Worm (Caenorhabditis elegans) whole organism, L1 larva: ENCODE measurements around the gene tpp-2.

Experiments
- C04F5.9 ChIP-seq: sonication (generic microtip); optimal IDR thresholded peaks from 2 replicates; lab custom pipeline; 2016; ENCODE audit warnings: missing genetic modification characterization, missing compliant biosample characterization
- C16A3.4 ChIP-seq: fragments of 150-350 bp; optimal IDR thresholded peaks from 2 replicates; lab custom pipeline; 2014; ENCODE audit warnings: missing biosample characterization, missing genetic modification characterization
- C34B4.2 ChIP-seq: sonication (generic microtip); optimal IDR thresholded peaks from 2 replicates; lab custom pipeline; 2017; ENCODE audit warnings: mild to moderate bottlenecking, missing genetic modification characterization, missing compliant biosample characterization
- Y116A8C.19 ChIP-seq: sonication (generic microtip); optimal IDR thresholded peaks from 2 replicates; lab custom pipeline; 2016; ENCODE audit warnings: missing compliant biosample characterization, missing genetic modification characterization, borderline replicate concordance
- alr-1 ChIP-seq: fragments of 200-800 bp; sonication (Bioruptor generic); optimal IDR thresholded peaks from 2 replicates; lab custom pipeline; 2018; ENCODE audit warnings: borderline replicate concordance, mild to moderate bottlenecking, missing genetic modification characterization, missing compliant biosample characterization
- aly-2 ChIP-seq: fragments of 150-350 bp; optimal IDR thresholded peaks from 2 replicates; lab custom pipeline; 2014; ENCODE audit warnings: missing biosample characterization, missing genetic modification characterization
- ceh-8 ChIP-seq: fragments of 200-800 bp; sonication (Bioruptor generic); optimal IDR thresholded peaks from 2 replicates; lab custom pipeline; 2018; ENCODE audit warnings: mild to moderate bottlenecking, missing genetic modification characterization, moderate library complexity, missing compliant biosample characterization
- ceh-82 ChIP-seq, 3 experiments: fragments of 150-350 bp in 1 of 3; sonication (generic microtip) in 2 of 3; optimal IDR thresholded peaks; 2 replicates each; lab custom pipeline; 2014 to 2017; ENCODE audit warnings: missing biosample characterization in 3 of 3, missing genetic modification characterization in 3 of 3
- ces-1 ChIP-seq: fragments of 150-350 bp; optimal IDR thresholded peaks from 2 replicates; lab custom pipeline; 2014; ENCODE audit warnings: missing biosample characterization, missing genetic modification reagents, missing genetic modification characterization
- dsc-1 ChIP-seq: sonication (generic microtip); optimal IDR thresholded peaks from 2 replicates; lab custom pipeline; 2016; ENCODE audit warnings: mild to moderate bottlenecking, missing genetic modification characterization, missing compliant biosample characterization
- efl-3 ChIP-seq: fragments of 200-800 bp; sonication (Bioruptor generic); optimal IDR thresholded peaks from 2 replicates; lab custom pipeline; 2018; ENCODE audit warnings: mild to moderate bottlenecking, missing genetic modification characterization, missing compliant biosample characterization
- egl-13 ChIP-seq: sonication (generic microtip); optimal IDR thresholded peaks from 2 replicates; lab custom pipeline; 2016; ENCODE audit warnings: missing genotype, missing genetic modification reagents, missing genetic modification characterization, missing compliant biosample characterization
- elt-3 ChIP-seq, 6 experiments: fragments of 150-350 bp in 1 of 6; sonication (generic microtip); optimal IDR thresholded peaks; 2 replicates each; lab custom pipeline; 2017 to 2018; ENCODE audit warnings: missing biosample characterization in 6 of 6, missing genetic modification characterization in 6 of 6, inconsistent platforms in 1 of 6
- ets-5 ChIP-seq: fragments of 200-800 bp; sonication (Bioruptor generic); IDR thresholded peaks from 2 replicates; pipeline ENCODE4 v1.3.6; 2022; ENCODE audit warnings: missing genetic modification characterization, missing compliant biosample characterization
- fkh-4 ChIP-seq: sonication (generic microtip); optimal IDR thresholded peaks from 2 replicates; lab custom pipeline; 2016; ENCODE audit warnings: missing compliant biosample characterization, missing genetic modification characterization, borderline replicate concordance
- fkh-8 ChIP-seq: sonication (generic microtip); optimal IDR thresholded peaks from 2 replicates; lab custom pipeline; 2016; ENCODE audit warnings: mild to moderate bottlenecking, missing genetic modification characterization, missing compliant biosample characterization
- hlh-17 ChIP-seq: fragments of 200-800 bp; sonication (Bioruptor generic); optimal IDR thresholded peaks from 2 replicates; lab custom pipeline; 2018; ENCODE audit warnings: missing genetic modification characterization, mild to moderate bottlenecking, missing compliant biosample characterization, moderate library complexity, borderline replicate concordance
- hpl-2 ChIP-seq: fragments of 150-350 bp; optimal IDR thresholded peaks from 2 replicates; lab custom pipeline; 2014; ENCODE audit warnings: missing biosample characterization, missing genetic modification reagents, missing genetic modification characterization
- irx-1 ChIP-seq: sonication (generic microtip); optimal IDR thresholded peaks from 2 replicates; lab custom pipeline; 2016; ENCODE audit warnings: missing genetic modification characterization, missing compliant biosample characterization
- isw-1 ChIP-seq: fragments of 200-800 bp; sonication (Bioruptor generic); IDR thresholded peaks from 2 replicates; pipeline ENCODE4 v1.3.6; 2022; ENCODE audit warnings: missing genetic modification characterization, missing compliant biosample characterization
- jun-1 ChIP-seq: fragments of 150-350 bp; optimal IDR thresholded peaks from 2 replicates; lab custom pipeline; 2014; ENCODE audit warnings: missing biosample characterization, missing genetic modification reagents, missing genetic modification characterization
- lin-13 ChIP-seq: fragments of 150-350 bp; optimal IDR thresholded peaks from 2 replicates; lab custom pipeline; 2014; ENCODE audit warnings: missing biosample characterization, missing genetic modification reagents, missing genetic modification characterization
- lin-15B ChIP-seq: fragments of 150-350 bp; sonication (generic microtip); optimal IDR thresholded peaks from 3 replicates; lab custom pipeline; 2014; ENCODE audit warnings: missing biosample characterization, missing genetic modification characterization
- lin-39 ChIP-seq: fragments of 150-350 bp; optimal IDR thresholded peaks from 2 replicates; lab custom pipeline; 2014; ENCODE audit warnings: missing biosample characterization, missing genetic modification reagents, missing genetic modification characterization
- lir-3 ChIP-seq: sonication (generic microtip); optimal IDR thresholded peaks from 2 replicates; lab custom pipeline; 2016; ENCODE audit warnings: mild to moderate bottlenecking, missing genetic modification characterization, moderate library complexity, missing compliant biosample characterization; ENCODE audit not compliant: poor library complexity
- mab-9 ChIP-seq: fragments of 200-800 bp; sonication (Bioruptor generic); IDR thresholded peaks from 2 replicates; pipeline ENCODE4 v1.3.6; 2022; ENCODE audit warnings: missing genetic modification reagents, missing genetic modification characterization, missing compliant biosample characterization
- mef-2 ChIP-seq: fragments of 150-350 bp; optimal IDR thresholded peaks from 2 replicates; lab custom pipeline; 2014; ENCODE audit warnings: missing biosample characterization, missing genetic modification characterization
- mep-1 ChIP-seq: fragments of 150-350 bp; optimal IDR thresholded peaks from 2 replicates; lab custom pipeline; 2014; ENCODE audit warnings: missing biosample characterization, missing genetic modification characterization
- nhr-12 ChIP-seq: sonication (generic microtip); optimal IDR thresholded peaks from 2 replicates; lab custom pipeline; 2017; ENCODE audit warnings: missing biosample characterization, missing genetic modification characterization
- nhr-19 ChIP-seq: fragments of 200-800 bp; sonication (Bioruptor generic); conservative IDR thresholded peaks from 2 replicates; pipeline ENCODE4 v1.3.6; 2022; ENCODE audit warnings: missing genetic modification characterization, missing compliant biosample characterization
- nhr-20 ChIP-seq: sonication (generic microtip); optimal IDR thresholded peaks from 2 replicates; lab custom pipeline; 2016; ENCODE audit warnings: mild to moderate bottlenecking, missing genetic modification characterization, missing compliant biosample characterization
- nhr-28 ChIP-seq: fragments of 150-350 bp; optimal IDR thresholded peaks from 2 replicates; lab custom pipeline; 2014; ENCODE audit warnings: missing biosample characterization, missing genetic modification characterization
- nhr-47 ChIP-seq: sonication (generic microtip); optimal IDR thresholded peaks from 2 replicates; lab custom pipeline; 2016; ENCODE audit warnings: mild to moderate bottlenecking, missing genetic modification characterization, moderate library complexity, missing compliant biosample characterization
- nhr-71 ChIP-seq: sonication (generic microtip); optimal IDR thresholded peaks from 2 replicates; lab custom pipeline; 2016; ENCODE audit warnings: mild to moderate bottlenecking, missing genetic modification characterization, moderate library complexity, missing compliant biosample characterization
- nhr-76 ChIP-seq: sonication (generic microtip); optimal IDR thresholded peaks from 2 replicates; lab custom pipeline; 2017; ENCODE audit warnings: missing biosample characterization, missing genetic modification characterization
- nhr-84 ChIP-seq: sonication (generic microtip); optimal IDR thresholded peaks from 2 replicates; lab custom pipeline; 2017; ENCODE audit warnings: missing biosample characterization, missing genetic modification characterization
- pax-3 ChIP-seq: fragments of 200-800 bp; sonication (Bioruptor generic); optimal IDR thresholded peaks from 2 replicates; lab custom pipeline; 2018; ENCODE audit warnings: mild to moderate bottlenecking, missing genetic modification characterization, moderate library complexity, missing compliant biosample characterization
- pqm-1 ChIP-seq: sonication (generic microtip); optimal IDR thresholded peaks from 3 replicates; lab custom pipeline; 2017; ENCODE audit warnings: missing biosample characterization, missing genetic modification characterization
- rnt-1 ChIP-seq: sonication (generic microtip); optimal IDR thresholded peaks from 2 replicates; lab custom pipeline; 2016; ENCODE audit warnings: mild to moderate bottlenecking, missing genetic modification characterization, moderate library complexity, missing compliant biosample characterization
- skn-1 ChIP-seq: fragments of 150-350 bp; optimal IDR thresholded peaks from 2 replicates; lab custom pipeline; 2014; ENCODE audit warnings: missing biosample characterization, missing genetic modification characterization
- snpc-4 ChIP-seq: fragments of 150-350 bp; optimal IDR thresholded peaks from 2 replicates; lab custom pipeline; 2014; ENCODE audit warnings: missing biosample characterization, missing genetic modification characterization
- snu-23 ChIP-seq: sonication (generic microtip); optimal IDR thresholded peaks from 2 replicates; lab custom pipeline; 2016; ENCODE audit warnings: missing genetic modification characterization, missing compliant biosample characterization
- sox-4 ChIP-seq: sonication (generic microtip); optimal IDR thresholded peaks from 2 replicates; lab custom pipeline; 2016; ENCODE audit warnings: missing genetic modification characterization, missing compliant biosample characterization
- sptf-1 ChIP-seq: fragments of 150-350 bp; optimal IDR thresholded peaks from 2 replicates; lab custom pipeline; 2014; ENCODE audit warnings: missing biosample characterization, missing genetic modification characterization
- tbx-2 ChIP-seq: sonication (generic microtip); optimal IDR thresholded peaks from 2 replicates; lab custom pipeline; 2016; ENCODE audit warnings: missing genetic modification characterization, missing compliant biosample characterization
- tlp-1 ChIP-seq: fragments of 150-350 bp; optimal IDR thresholded peaks from 2 replicates; lab custom pipeline; 2014; ENCODE audit warnings: missing biosample characterization, missing genetic modification characterization
- unc-30 ChIP-seq: sonication (generic microtip); optimal IDR thresholded peaks from 2 replicates; lab custom pipeline; 2017; ENCODE audit warnings: missing biosample characterization, missing genetic modification characterization
- unc-62 ChIP-seq: fragments of 150-350 bp; optimal IDR thresholded peaks from 2 replicates; lab custom pipeline; 2014; ENCODE audit warnings: missing biosample characterization, missing genetic modification reagents, missing genetic modification characterization
- unc-86 ChIP-seq: sonication (generic microtip); optimal IDR thresholded peaks from 2 replicates; lab custom pipeline; 2016; ENCODE audit warnings: missing genetic modification characterization, missing compliant biosample characterization
- vab-15 ChIP-seq: sonication (generic microtip); optimal IDR thresholded peaks from 2 replicates; lab custom pipeline; 2017; ENCODE audit warnings: missing genotype, mild to moderate bottlenecking, missing genetic modification characterization, missing compliant biosample characterization
- zag-1 ChIP-seq: fragments of 150-350 bp; optimal IDR thresholded peaks from 2 replicates; lab custom pipeline; 2014; ENCODE audit warnings: missing biosample characterization, missing genetic modification characterization
- zip-4 ChIP-seq: fragments of 200-800 bp; sonication (Bioruptor generic); optimal IDR thresholded peaks from 2 replicates; lab custom pipeline; 2018; ENCODE audit warnings: mild to moderate bottlenecking, missing genetic modification characterization, moderate library complexity, missing compliant biosample characterization
- ztf-4 ChIP-seq: fragments of 150-350 bp; optimal IDR thresholded peaks from 2 replicates; lab custom pipeline; 2014; ENCODE audit warnings: missing biosample characterization, missing genetic modification characterization

The tpp-2 gene

ce11 chrII:6047639-6048159, 49.7 kb downstream of the tpp-2 start, which contains the start of the genes R12C12.6 and ran-5:
R12C12.6 (minus strand) TSS chrII:6047867.
ran-5 (plus strand) TSS chrII:6048109.
- TF ChIP-seq vab-15 = no peak
- TF ChIP-seq lin-39 (tag; lab: Kevin White, UChicago) = peak; percentile 76
- TF ChIP-seq alr-1 (tag; lab: Kevin White, UChicago) = no peak
- peak; percentile 24 for TF ChIP-seq hpl-2 (GFP tag; lab: Kevin White, UChicago)
- no peak for TF ChIP-seq efl-3 (GFP tag; lab: Kevin White, UChicago)
- TF ChIP-seq tbx-2 (tag; lab: Kevin White, UChicago) = peak; percentile 85
- TF ChIP-seq C34B4.2 (tag; lab: Kevin White, UChicago) = no peak
- peak; percentile 63 for TF ChIP-seq skn-1
- peak; percentile 90 for TF ChIP-seq nhr-47 (tag; lab: Kevin White, UChicago)
- peak; percentile 78 for TF ChIP-seq unc-86
- TF ChIP-seq lin-15B (tag; lab: Kevin White, UChicago) = peak; percentile 68
- peak; percentile 62 for TF ChIP-seq ztf-4 (tag; lab: Kevin White, UChicago)
- TF ChIP-seq sox-4 = peak; percentile 70
- no peak for TF ChIP-seq sptf-1 (tag; lab: Kevin White, UChicago)
- TF ChIP-seq nhr-71 = peak; percentile 92
- TF ChIP-seq dsc-1 = peak; percentile 91
- peak; percentile 95 for TF ChIP-seq rnt-1 (tag; lab: Kevin White, UChicago)
- TF ChIP-seq pqm-1 (tag; lab: Kevin White, UChicago) = no peak
- peak; percentile 64 for TF ChIP-seq fkh-4 (tag; lab: Kevin White, UChicago)
- no peak for TF ChIP-seq hlh-17 (GFP tag; lab: Kevin White, UChicago)
- TF ChIP-seq nhr-28 (tag; lab: Kevin White, UChicago) = no peak
- peak; percentile 67 for TF ChIP-seq zip-4 (GFP tag; lab: Kevin White, UChicago)
- TF ChIP-seq jun-1 = peak; percentile 58
- TF ChIP-seq lir-3 (tag; lab: Kevin White, UChicago) = peak; percentile 72
- TF ChIP-seq ces-1 (GFP tag; lab: Kevin White, UChicago) = no peak
- peak in 2 of 6 experiments; percentile 33 to 78 for TF ChIP-seq elt-3 (tag; optimal IDR thresholded peaks at IDR 0.05; lab: Kevin White, UChicago)
- peak; percentile 83 for TF ChIP-seq snpc-4
- no peak for TF ChIP-seq unc-30
- TF ChIP-seq ets-5 (GFP tag; lab: Robert Waterston, UW) = no peak
- TF ChIP-seq snu-23 (GFP tag; lab: Kevin White, UChicago) = peak; percentile 90
- peak; percentile 82 to 91 (median 87) for TF ChIP-seq ceh-82 (tag; optimal IDR thresholded peaks at IDR 0.05; lab: Kevin White, UChicago)
- no peak for TF ChIP-seq tlp-1 (tag; lab: Kevin White, UChicago)
- TF ChIP-seq nhr-12 (tag; lab: Kevin White, UChicago) = no peak
- TF ChIP-seq nhr-84 (tag; lab: Kevin White, UChicago) = no peak
- TF ChIP-seq C04F5.9 (tag; lab: Kevin White, UChicago) = peak; percentile 60
- no peak for TF ChIP-seq pax-3 (tag; lab: Kevin White, UChicago)
- TF ChIP-seq zag-1 (tag; lab: Kevin White, UChicago) = no peak
- TF ChIP-seq ceh-8 (GFP tag; lab: Kevin White, UChicago) = peak; percentile 69
- TF ChIP-seq isw-1 (GFP tag; lab: Robert Waterston, UW) = peak; percentile 75
- peak; percentile 68 for TF ChIP-seq lin-13 (GFP tag; lab: Kevin White, UChicago)
- TF ChIP-seq aly-2 = peak; percentile 67
- TF ChIP-seq C16A3.4 (tag; lab: Kevin White, UChicago) = peak; percentile 85
- peak; percentile 69 for TF ChIP-seq fkh-8 (tag; lab: Kevin White, UChicago)
- peak; percentile 88 for TF ChIP-seq nhr-20 (tag; lab: Kevin White, UChicago)
- TF ChIP-seq nhr-76 = no peak
- peak; percentile 87 for TF ChIP-seq nhr-19 (GFP tag; lab: Robert Waterston, UW)
- peak; percentile 57; the same call in 1 of the 2 replicates for TF ChIP-seq mab-9
- no peak for TF ChIP-seq Y116A8C.19 (tag; lab: Kevin White, UChicago)
- peak; percentile 79 for TF ChIP-seq egl-13 (tag; lab: Kevin White, UChicago)
- TF ChIP-seq irx-1 (tag; lab: Kevin White, UChicago) = peak; percentile 79
- TF ChIP-seq unc-62 (GFP tag; lab: Kevin White, UChicago) = no peak
- no peak for TF ChIP-seq mef-2
- TF ChIP-seq mep-1 (tag; lab: Kevin White, UChicago) = peak; percentile 93
